Worm (Caenorhabditis elegans) whole organism, mixed stage, embryonic: ENCODE measurements around the gene T15H9.4.
A peak's percentile ranks its signal among the peaks of the same experiment; 100 is the strongest.

ENCODE experiments used
- M03D4.4 ChIP-seq: sonication (generic microtip); optimal IDR thresholded peaks from 2 replicates; lab custom pipeline; 2017; ENCODE audit warnings: mild to moderate bottlenecking, missing genetic modification characterization, missing compliant biosample characterization
- bed-3 ChIP-seq: fragments of 200-800 bp; sonication (Bioruptor generic); optimal IDR thresholded peaks from 3 replicates; lab custom pipeline; 2018; ENCODE audit warnings: mild to moderate bottlenecking, missing genetic modification characterization, moderate library complexity, missing compliant biosample characterization
- blmp-1 ChIP-seq: fragments of 150-350 bp; optimal IDR thresholded peaks from 2 replicates; lab custom pipeline; 2014; ENCODE audit warnings: missing biosample characterization, missing genetic modification characterization
- ceh-43 ChIP-seq: fragments of 200-800 bp; sonication (Bioruptor generic); optimal IDR thresholded peaks from 2 replicates; lab custom pipeline; 2018; ENCODE audit warnings: mild to moderate bottlenecking, missing genetic modification characterization, moderate library complexity, missing compliant biosample characterization
- ceh-83 ChIP-seq: fragments of 200-800 bp; sonication (Bioruptor generic); optimal IDR thresholded peaks from 2 replicates; lab custom pipeline; 2018; ENCODE audit warnings: mild to moderate bottlenecking, missing genetic modification characterization, missing compliant biosample characterization
- ces-1 ChIP-seq: fragments of 150-350 bp; optimal IDR thresholded peaks from 2 replicates; lab custom pipeline; 2014; ENCODE audit warnings: missing biosample characterization, missing genetic modification reagents, missing genetic modification characterization
- cnd-1 ChIP-seq: fragments of 200-800 bp; sonication (Bioruptor generic); optimal IDR thresholded peaks from 2 replicates; lab custom pipeline; 2018; ENCODE audit warnings: mild to moderate bottlenecking, missing genetic modification characterization, missing compliant biosample characterization
- drap-1 ChIP-seq: fragments of 200-800 bp; sonication (Bioruptor generic); optimal IDR thresholded peaks from 3 replicates; lab custom pipeline; 2018; ENCODE audit warnings: mild to moderate bottlenecking, missing genetic modification characterization, missing compliant biosample characterization
- elt-1 ChIP-seq: sonication (generic microtip); optimal IDR thresholded peaks from 2 replicates; lab custom pipeline; 2017; ENCODE audit warnings: missing genetic modification characterization, mild to moderate bottlenecking, missing compliant biosample characterization, antibody characterized with exemption, moderate library complexity, borderline replicate concordance; ENCODE audit not compliant: insufficient read depth
- elt-3 ChIP-seq: fragments of 150-350 bp; optimal IDR thresholded peaks from 2 replicates; lab custom pipeline; 2014; ENCODE audit warnings: missing biosample characterization, missing genetic modification characterization
- flh-1 ChIP-seq: fragments of 200-800 bp; sonication (Bioruptor generic); optimal IDR thresholded peaks from 2 replicates; lab custom pipeline; 2018; ENCODE audit warnings: mild to moderate bottlenecking, missing genetic modification characterization, moderate library complexity, missing compliant biosample characterization
- ham-2 ChIP-seq: fragments of 200-800 bp; sonication (Bioruptor generic); optimal IDR thresholded peaks from 2 replicates; lab custom pipeline; 2018; ENCODE audit warnings: mild to moderate bottlenecking, missing genetic modification characterization, missing compliant biosample characterization
- hlh-1 ChIP-seq: fragments of 150-350 bp; optimal IDR thresholded peaks from 2 replicates; lab custom pipeline; 2014; ENCODE audit warnings: missing biosample characterization, missing genetic modification reagents, missing genetic modification characterization
- lin-13 ChIP-seq: fragments of 150-350 bp; optimal IDR thresholded peaks from 2 replicates; lab custom pipeline; 2014; ENCODE audit warnings: missing biosample characterization, missing genetic modification characterization
- lin-32 ChIP-seq: fragments of 200-800 bp; sonication (Bioruptor generic); optimal IDR thresholded peaks from 2 replicates; lab custom pipeline; 2018; ENCODE audit warnings: mild to moderate bottlenecking, missing genetic modification characterization, missing compliant biosample characterization
- lsy-2 ChIP-seq: fragments of 150-350 bp; optimal IDR thresholded peaks from 2 replicates; lab custom pipeline; 2014; ENCODE audit warnings: missing biosample characterization, missing genetic modification characterization
- mab-5 ChIP-seq: fragments of 150-350 bp; optimal IDR thresholded peaks from 2 replicates; lab custom pipeline; 2014; ENCODE audit warnings: missing biosample characterization, missing genetic modification characterization
- mep-1 ChIP-seq: fragments of 150-350 bp; optimal IDR thresholded peaks from 2 replicates; lab custom pipeline; 2017; ENCODE audit warnings: missing biosample characterization, missing genetic modification reagents, missing genetic modification characterization, inconsistent platforms
- mls-2 ChIP-seq: sonication (generic microtip); optimal IDR thresholded peaks from 2 replicates; lab custom pipeline; 2016; ENCODE audit warnings: mild to moderate bottlenecking, missing genetic modification characterization, moderate library complexity, missing compliant biosample characterization
- nhr-12 ChIP-seq: fragments of 150-350 bp; optimal IDR thresholded peaks from 2 replicates; lab custom pipeline; 2014; ENCODE audit warnings: missing biosample characterization, missing genetic modification characterization
- nhr-2 ChIP-seq: fragments of 150-350 bp; optimal IDR thresholded peaks from 2 replicates; lab custom pipeline; 2014; ENCODE audit warnings: missing biosample characterization, missing genetic modification characterization
- nhr-237 ChIP-seq: fragments of 150-350 bp; optimal IDR thresholded peaks from 2 replicates; lab custom pipeline; 2014; ENCODE audit warnings: missing biosample characterization, missing genetic modification characterization
- nhr-76 ChIP-seq: sonication (generic microtip); optimal IDR thresholded peaks from 2 replicates; lab custom pipeline; 2017; ENCODE audit warnings: missing biosample characterization, missing genetic modification characterization
- pha-4 ChIP-seq: fragments of 150-350 bp; optimal IDR thresholded peaks from 2 replicates; lab custom pipeline; 2018; ENCODE audit warnings: missing biosample characterization, missing genetic modification reagents, missing genetic modification characterization
- snpc-4 ChIP-seq: fragments of 150-350 bp; optimal IDR thresholded peaks from 2 replicates; lab custom pipeline; 2014; ENCODE audit warnings: missing biosample characterization, missing genetic modification characterization
- sptf-1 ChIP-seq: sonication (generic microtip); optimal IDR thresholded peaks from 2 replicates; lab custom pipeline; 2017; ENCODE audit warnings: mild to moderate bottlenecking, missing genetic modification characterization, moderate library complexity, missing compliant biosample characterization
- tbx-8 ChIP-seq: fragments of 200-800 bp; sonication (Bioruptor generic); optimal IDR thresholded peaks from 2 replicates; lab custom pipeline; 2018; ENCODE audit warnings: mild to moderate bottlenecking, missing genetic modification characterization, moderate library complexity, missing compliant biosample characterization
- unc-120 ChIP-seq: sonication (generic microtip); optimal IDR thresholded peaks from 2 replicates; lab custom pipeline; 2017; ENCODE audit warnings: missing genetic modification characterization, missing compliant biosample characterization; ENCODE audit not compliant: poor library complexity, severe bottlenecking
- unc-39 ChIP-seq: fragments of 150-350 bp; optimal IDR thresholded peaks from 2 replicates; lab custom pipeline; 2014; ENCODE audit warnings: missing biosample characterization, missing genetic modification characterization
- unc-62 ChIP-seq: fragments of 150-350 bp; optimal IDR thresholded peaks from 2 replicates; lab custom pipeline; 2014; ENCODE audit warnings: missing biosample characterization, missing genetic modification reagents, missing genetic modification characterization
- zip-8 ChIP-seq: fragments of 150-350 bp; optimal IDR thresholded peaks from 2 replicates; lab custom pipeline; 2014; ENCODE audit warnings: missing biosample characterization, missing genetic modification characterization
- ztf-11 ChIP-seq: fragments of 150-350 bp; optimal IDR thresholded peaks from 2 replicates; lab custom pipeline; 2014; ENCODE audit warnings: missing biosample characterization, missing genetic modification characterization

T15H9.4 gene

ce11 chrII:9609296-9609695, 2.4 kb upstream of the T15H9.4 start, which contains the start of gene pap-2:
TSS of gene pap-2 (minus strand) at chrII:9609396.
- no peak for TF ChIP-seq mab-5 (tag; lab: Kevin White, UChicago)
- no peak for TF ChIP-seq ces-1 (GFP tag; lab: Kevin White, UChicago)
- TF ChIP-seq lsy-2 (tag; lab: Kevin White, UChicago): no peak
- no peak for TF ChIP-seq ham-2 (GFP tag; lab: Kevin White, UChicago)
- no peak for TF ChIP-seq M03D4.4
- TF ChIP-seq lin-13: no peak
- TF ChIP-seq snpc-4 (tag; lab: Kevin White, UChicago): no peak
- no peak for TF ChIP-seq zip-8 (tag; lab: Kevin White, UChicago)
- no peak for TF ChIP-seq lin-32
- TF ChIP-seq unc-62 (GFP tag; lab: Kevin White, UChicago): no peak
- no peak for TF ChIP-seq ceh-43
- no peak for TF ChIP-seq nhr-237 (tag; lab: Kevin White, UChicago)

ce11 chrII:9614728-9615127, 3.1 kb downstream of the T15H9.4 start, which contains the start of gene hlh-6:
TSS of gene hlh-6 (minus strand) at chrII:9614828.
- TF ChIP-seq unc-62 (GFP tag; lab: Kevin White, UChicago) (no peak), nhr-76 (no peak), unc-120 (no peak), nhr-12 (tag; lab: Kevin White, UChicago) (no peak), flh-1 (GFP tag; lab: Kevin White, UChicago) (no peak), blmp-1 (tag; lab: Kevin White, UChicago) (no peak), bed-3 (GFP tag; lab: Kevin White, UChicago) (no peak), unc-39 (tag; lab: Kevin White, UChicago) (no peak), mab-5 (tag; lab: Kevin White, UChicago) (no peak), ham-2 (GFP tag; lab: Kevin White, UChicago) (no peak), M03D4.4 (no peak), cnd-1 (tag; lab: Kevin White, UChicago) (no peak), mls-2 (tag; lab: Kevin White, UChicago) (no peak), hlh-1 (tag; lab: Kevin White, UChicago) (no peak), tbx-8 (no peak), lsy-2 (tag; lab: Kevin White, UChicago) (no peak), drap-1 (GFP tag; lab: Kevin White, UChicago) (no peak)
- TF ChIP-seq, all 35 proteins: peak for 0

ce11 chrII:9617039-9617901, 5.6 kb downstream of the T15H9.4 start, which contains the start of gene hal-3:
TSS of gene hal-3 (minus strand) at chrII:9617125.
- TF ChIP-seq sptf-1 (tag; lab: Kevin White, UChicago) (peak; percentile 2), unc-120 (no peak)
- TF ChIP-seq, all 35 proteins: peak for 1

ce11 chrII:9617902-9618245, 6.2 kb downstream of the T15H9.4 start:
- no peak for TF ChIP-seq cnd-1 (tag; lab: Kevin White, UChicago)
- no peak for TF ChIP-seq ceh-43
- TF ChIP-seq lsy-2 (tag; lab: Kevin White, UChicago): no peak
- no peak for TF ChIP-seq elt-1 (tag; lab: Kevin White, UChicago)
- no peak for TF ChIP-seq hlh-1 (tag; lab: Kevin White, UChicago)
- TF ChIP-seq mls-2 (tag; lab: Kevin White, UChicago): no peak
- no peak for TF ChIP-seq zip-8 (tag; lab: Kevin White, UChicago)
- no peak for TF ChIP-seq nhr-2 (tag; lab: Kevin White, UChicago)
- no peak for TF ChIP-seq pha-4
- no peak for TF ChIP-seq tbx-8
- TF ChIP-seq elt-3 (tag; lab: Kevin White, UChicago): no peak
- no peak for TF ChIP-seq ceh-83 (GFP tag; lab: Kevin White, UChicago)
- TF ChIP-seq nhr-237 (tag; lab: Kevin White, UChicago): no peak
- no peak for TF ChIP-seq ztf-11 (tag; lab: Kevin White, UChicago)
- no peak for TF ChIP-seq lin-13
- no peak for TF ChIP-seq unc-62 (GFP tag; lab: Kevin White, UChicago)
- no peak for TF ChIP-seq snpc-4 (tag; lab: Kevin White, UChicago)
- no peak for TF ChIP-seq mep-1 (tag; lab: Kevin White, UChicago)
- no peak for TF ChIP-seq sptf-1 (tag; lab: Kevin White, UChicago)
